Worm (Caenorhabditis elegans): ENCODE measurements around the gene sknr-1.
"Not testable (repeated sequence)": the region's sequence is repeated elsewhere in the genome, so short reads cannot be mapped to it uniquely, and the experiment has no call there.

Gene sknr-1

ce11 chrV:2621879-2622278 is 3.4 kb downstream of the sknr-1 start, which contains the start of gene srh-271:
TSS of gene srh-271 (minus strand) at chrV:2621979.
- TF ChIP-seq unc-62 (GFP tag; optimal IDR thresholded peaks at IDR 0.05): no peak

ce11 chrV:2617499-2617898 is 7.8 kb downstream of the sknr-1 start:
- TF ChIP-seq unc-62 (GFP tag; optimal IDR thresholded peaks at IDR 0.05): no peak

DNA sequence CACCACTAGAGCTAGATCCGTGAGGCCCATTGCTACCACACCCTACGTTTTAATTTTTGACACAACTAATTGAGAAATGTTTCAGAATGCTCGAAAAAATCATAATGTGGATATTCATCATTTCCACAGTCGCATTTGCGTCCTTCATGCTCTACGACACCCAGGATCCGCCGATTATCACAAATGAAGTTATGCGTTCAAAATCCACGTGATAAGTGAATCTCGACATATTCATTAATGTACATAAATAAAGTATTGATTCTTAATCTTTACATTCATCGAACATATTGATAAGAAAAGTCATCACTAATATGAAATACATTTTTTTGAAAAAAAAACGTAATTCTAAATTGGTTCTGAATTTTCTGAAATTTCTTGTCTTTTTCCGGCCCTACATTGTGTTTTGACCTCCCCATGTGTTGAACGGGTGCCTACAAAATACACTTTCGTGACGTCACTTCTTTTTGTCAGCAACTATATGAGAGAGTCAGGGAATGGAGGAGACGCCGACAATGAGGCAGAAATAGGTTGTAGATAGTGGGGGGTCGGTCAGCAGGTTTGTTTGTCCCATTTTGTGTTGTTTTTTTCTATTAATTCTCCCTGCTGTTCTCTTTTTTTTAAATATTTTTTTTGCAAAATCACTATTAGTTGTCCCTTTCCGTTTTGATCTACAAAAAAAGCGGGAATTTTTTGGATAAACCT is 10.1 kb downstream of the sknr-1 start, which contains the start of gene F53E10.1:
Gene F53E10.1, plus strand, starts transcription at position 325 of the 702 bp plus-strand sequence.
- no peak for TF ChIP-seq unc-62 (GFP tag; optimal IDR thresholded peaks at IDR 0.05)

ce11 chrV:2608352-2608751 is 16.9 kb downstream of the sknr-1 start, which contains the start of gene acr-17:
TSS of gene acr-17 (plus strand) at chrV:2608652.
- no peak for TF ChIP-seq unc-62 (GFP tag; optimal IDR thresholded peaks at IDR 0.05)

DNA sequence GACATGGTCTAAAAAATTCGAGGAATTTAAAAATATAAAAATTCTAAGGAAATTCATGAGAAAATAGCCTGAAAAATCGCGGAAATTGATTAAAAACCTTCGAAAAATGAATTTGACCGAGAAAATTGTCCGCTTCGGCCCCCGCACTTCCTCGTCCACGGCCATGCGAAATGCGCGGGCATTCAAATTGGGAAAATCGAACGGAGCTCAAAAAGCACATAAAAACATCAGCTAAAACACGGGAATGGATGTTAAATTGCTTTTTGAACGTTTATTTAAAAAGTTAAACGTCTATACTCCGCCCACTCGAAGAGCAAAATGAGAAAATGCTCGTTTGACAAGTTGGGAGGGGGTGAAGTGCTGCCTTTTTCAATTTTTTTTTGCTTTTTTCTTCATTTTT is 22.2 kb downstream of the sknr-1 start, which contains the start of gene F53E10.6:
Gene F53E10.6, minus strand, starts transcription at position 8 of the 400 bp plus-strand sequence.
- TF ChIP-seq unc-62 (GFP tag; optimal IDR thresholded peaks at IDR 0.05): no peak

ce11 chrV:2601817-2602216 is 23.4 kb downstream of the sknr-1 start:
- no peak for TF ChIP-seq unc-62 (GFP tag; optimal IDR thresholded peaks at IDR 0.05)

ce11 chrV:2600543-2600942 is 24.7 kb downstream of the sknr-1 start:
- TF ChIP-seq unc-62 (GFP tag; optimal IDR thresholded peaks at IDR 0.05): no peak

DNA sequence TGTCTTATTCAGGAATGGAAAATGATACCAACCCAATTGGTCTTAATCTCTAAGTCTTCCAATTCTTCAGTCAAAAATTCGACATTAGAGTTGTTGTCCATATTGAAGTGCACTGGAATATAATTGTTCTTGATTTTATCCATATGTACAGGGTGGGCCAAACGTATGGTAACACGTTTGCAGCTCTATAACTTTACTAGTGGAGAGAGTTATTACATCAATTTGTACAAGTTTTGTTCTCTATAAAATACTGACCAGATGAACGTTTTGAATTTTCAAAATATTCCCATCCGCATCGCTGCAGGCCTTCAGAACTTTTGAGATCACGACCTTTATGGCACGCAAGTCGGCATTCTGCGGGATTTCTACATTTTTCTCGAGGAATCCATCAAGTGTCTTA is 26.4 kb downstream of the sknr-1 start, which contains the start of gene F53E10.5:
Gene F53E10.5, minus strand, starts transcription at position 101 of the 400 bp plus-strand sequence.
- not testable (repeated sequence) for TF ChIP-seq unc-62 (GFP tag; optimal IDR thresholded peaks at IDR 0.05)

ce11 chrV:2595720-2596119 is 29.5 kb downstream of the sknr-1 start:
- TF ChIP-seq unc-62 (GFP tag; optimal IDR thresholded peaks at IDR 0.05): no peak

- no peak for TF ChIP-seq unc-62 (GFP tag; optimal IDR thresholded peaks at IDR 0.05)
These were observed 33.0 kb downstream of the sknr-1 start, which contains the start of gene irg-3 for ce11 chrV:2592173-2592676. TSS of gene irg-3 (plus strand) at chrV:2592591.

ce11 chrV:2589834-2590233 is 35.4 kb downstream of the sknr-1 start:
- TF ChIP-seq unc-62 (GFP tag; optimal IDR thresholded peaks at IDR 0.05): no peak

DNA sequence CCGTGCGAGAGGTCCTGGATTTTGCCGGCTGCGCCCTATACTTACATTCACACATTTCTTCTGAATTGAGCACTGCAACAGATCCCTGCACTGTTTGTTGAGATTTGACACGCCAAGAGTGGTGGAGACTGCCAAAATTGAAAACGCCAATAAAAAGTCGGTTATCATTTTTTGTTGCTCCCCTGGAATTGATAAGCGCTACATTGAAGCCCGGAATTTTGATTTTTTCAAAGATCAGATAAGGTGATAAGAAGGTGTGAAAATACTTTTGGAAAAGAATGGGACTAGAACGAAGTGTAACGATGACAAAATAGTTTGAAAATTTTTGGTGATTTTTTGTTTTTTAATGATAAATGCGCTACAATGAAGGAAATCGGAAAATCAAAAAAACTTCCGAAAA is 39.5 kb downstream of the sknr-1 start, which contains the start of gene C29G2.6:
Gene C29G2.6, minus strand, starts transcription at position 182 of the 400 bp plus-strand sequence.
- no peak for TF ChIP-seq unc-62 (GFP tag; optimal IDR thresholded peaks at IDR 0.05)

- TF ChIP-seq unc-62 (GFP tag; optimal IDR thresholded peaks at IDR 0.05): no peak
These were observed 44.7 kb downstream of the sknr-1 start, which contains the start of gene C29G2.3 for ce11 chrV:2580598-2580997. TSS of gene C29G2.3 (plus strand) at chrV:2580898.

ce11 chrV:2577603-2578002 is 47.7 kb downstream of the sknr-1 start, which contains the start of gene srt-4:
TSS of gene srt-4 (plus strand) at chrV:2577903.
- no peak for TF ChIP-seq unc-62 (GFP tag; optimal IDR thresholded peaks at IDR 0.05)

DNA sequence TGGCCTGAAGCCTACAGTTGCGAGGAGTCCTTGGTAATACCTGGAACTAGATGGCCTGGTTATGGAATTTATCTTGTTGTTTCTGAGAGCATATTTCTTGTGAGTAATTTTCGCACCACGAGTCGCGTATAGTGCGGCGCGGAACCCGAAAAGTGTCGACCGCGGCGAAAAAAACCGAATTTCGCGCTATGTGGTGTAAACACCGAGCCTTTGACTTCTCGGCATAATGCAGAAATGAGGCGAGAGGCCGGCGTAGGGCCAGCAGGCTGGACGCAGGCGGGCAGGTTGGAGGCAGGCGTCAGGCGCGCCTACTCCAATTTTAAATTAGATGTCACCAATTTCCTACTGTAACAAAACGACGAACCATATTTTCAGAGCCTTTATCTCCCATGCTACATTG is 49.5 kb downstream of the sknr-1 start:
- no peak for TF ChIP-seq unc-62 (GFP tag; optimal IDR thresholded peaks at IDR 0.05)

DNA sequence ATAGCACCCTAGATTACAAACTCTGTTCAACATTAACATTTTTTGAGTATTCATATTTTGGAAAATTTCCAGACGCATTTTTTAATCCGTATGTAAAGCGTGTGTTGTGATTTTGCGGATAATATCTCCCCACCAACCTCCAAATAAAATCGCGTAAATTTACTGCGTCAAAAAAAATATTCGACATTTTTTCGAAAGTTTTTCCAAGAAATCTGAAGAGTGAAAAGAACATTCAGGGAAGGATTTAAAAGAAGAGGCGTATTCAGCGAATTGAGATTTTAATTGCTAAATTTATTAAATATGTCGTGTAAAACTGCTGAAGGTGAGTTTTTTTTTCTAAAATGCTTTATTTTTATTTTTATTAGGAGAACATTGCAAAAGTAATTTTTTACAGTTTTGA is 51.4 kb downstream of the sknr-1 start, which contains the start of gene nhr-290:
Gene nhr-290, plus strand, starts transcription at position 301 of the 400 bp plus-strand sequence.
- TF ChIP-seq unc-62 (GFP tag; optimal IDR thresholded peaks at IDR 0.05): no peak

- no peak for TF ChIP-seq unc-62 (GFP tag; optimal IDR thresholded peaks at IDR 0.05)
These were observed 52.2 kb downstream of the sknr-1 start, which contains the start of gene srj-20 for ce11 chrV:2573108-2573507. TSS of gene srj-20 (minus strand) at chrV:2573208.

All from whole organism, dauer.